Fruit fly (Drosophila melanogaster): ENCODE measurements around the gene IntS10.

DNA sequence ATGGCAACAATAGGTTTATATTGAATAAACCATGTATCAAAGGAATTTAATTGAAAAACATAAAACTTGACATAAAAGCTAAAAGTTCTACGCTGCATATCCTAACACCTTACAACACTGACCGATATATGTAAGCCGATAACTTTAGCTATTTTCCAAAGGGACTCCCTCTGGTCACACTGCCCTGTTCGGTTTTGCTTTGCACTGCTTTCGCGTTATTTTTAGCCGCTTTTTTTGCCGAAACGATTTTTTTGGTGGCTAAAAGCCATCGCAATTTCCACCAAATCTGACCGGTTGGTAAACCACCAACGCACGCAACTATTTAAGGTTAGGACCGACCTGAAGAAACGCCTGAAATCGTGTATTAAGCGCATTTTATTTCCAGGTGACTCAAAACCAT is 4.6 kb downstream of the IntS10 start, which contains the start of the genes CG32263 and PIG-B:
- TF ChIP-seq Myc (optimal IDR thresholded peaks at IDR 0.05) (peak; percentile 4), fru (GFP tag; optimal IDR thresholded peaks at IDR 0.05) (no peak)

Data from whole organism, wandering third instar larva.